Worm (Caenorhabditis elegans) whole organism, L4 larva: Measurements from ENCODE around the gene clec-59.
A peak's percentile ranks its signal among the peaks of the same experiment; 100 is the strongest.

Source experiments
- F10B5.3 ChIP-seq: sonication (generic microtip); optimal IDR thresholded peaks from 2 replicates; lab custom pipeline; 2016; ENCODE audit warnings: mild to moderate bottlenecking, missing genetic modification characterization, missing compliant biosample characterization
- R02D3.7 ChIP-seq: fragments of 150-350 bp; sonication (generic microtip); optimal IDR thresholded peaks from 3 replicates; lab custom pipeline; 2014; ENCODE audit warnings: missing biosample characterization, missing genetic modification characterization
- Y105C5A.15 ChIP-seq: fragments of 200-800 bp; sonication (Bioruptor generic); IDR thresholded peaks from 2 replicates; pipeline ENCODE4 v1.3.6; 2022; ENCODE audit warnings: missing genetic modification characterization, missing compliant biosample characterization
- Y75B8A.6 ChIP-seq: fragments of 200-800 bp; sonication (Bioruptor generic); IDR thresholded peaks from 2 replicates; pipeline ENCODE4 v1.3.6; 2022; ENCODE audit warnings: missing genetic modification reagents, missing genetic modification characterization, missing compliant biosample characterization
- ZK546.5 ChIP-seq, 2 experiments: sonication (generic microtip); optimal IDR thresholded peaks; 2 replicates each; lab custom pipeline; 2017; ENCODE audit warnings: missing biosample characterization in 2 of 2, missing genetic modification characterization in 2 of 2
- aha-1 ChIP-seq: fragments of 150-350 bp; peaks from one replicate; lab custom pipeline; 2014; ENCODE audit warnings: missing biosample characterization, missing genetic modification characterization
- aly-2 ChIP-seq: sonication (generic microtip); optimal IDR thresholded peaks from 2 replicates; lab custom pipeline; 2018; ENCODE audit warnings: missing biosample characterization, missing genetic modification characterization
- attf-4 ChIP-seq: sonication (generic microtip); optimal IDR thresholded peaks from 3 replicates; lab custom pipeline; 2017; ENCODE audit warnings: missing biosample characterization, missing genetic modification characterization
- ceh-20 ChIP-seq: fragments of 200-800 bp; sonication (Bioruptor generic); IDR thresholded peaks from 2 replicates; pipeline ENCODE4 v1.3.6; 2022; ENCODE audit warnings: missing genetic modification reagents, missing genetic modification characterization, missing compliant biosample characterization
- ceh-28 ChIP-seq: fragments of 150-350 bp; optimal IDR thresholded peaks from 2 replicates; lab custom pipeline; 2014; ENCODE audit warnings: missing biosample characterization, missing genetic modification reagents, missing genetic modification characterization
- ceh-82 ChIP-seq: sonication (generic microtip); optimal IDR thresholded peaks from 2 replicates; lab custom pipeline; 2017; ENCODE audit warnings: missing biosample characterization, missing genetic modification characterization
- ces-1 ChIP-seq: fragments of 150-350 bp; sonication (generic microtip); optimal IDR thresholded peaks from 4 replicates; lab custom pipeline; 2014; ENCODE audit warnings: missing biosample characterization, missing genetic modification reagents, missing genetic modification characterization
- ctbp-1 ChIP-seq: fragments of 200-800 bp; sonication (Bioruptor generic); IDR thresholded peaks from 2 replicates; pipeline ENCODE4 v1.3.6; 2022; ENCODE audit warnings: missing genetic modification reagents, missing genetic modification characterization, missing compliant biosample characterization
- daf-12 ChIP-seq: fragments of 150-350 bp; optimal IDR thresholded peaks from 2 replicates; lab custom pipeline; 2014; ENCODE audit warnings: missing biosample characterization, missing genetic modification reagents, missing genetic modification characterization
- daf-19 ChIP-seq: fragments of 200-800 bp; sonication (Bioruptor generic); conservative IDR thresholded peaks from 2 replicates; pipeline ENCODE4 v1.3.6; 2022; ENCODE audit warnings: missing genetic modification characterization, missing compliant biosample characterization
- daf-8 ChIP-seq: fragments of 200-800 bp; sonication (Bioruptor generic); IDR thresholded peaks from 2 replicates; pipeline ENCODE4 v1.3.6; 2022; ENCODE audit warnings: missing genetic modification characterization, missing compliant biosample characterization
- dmd-9 ChIP-seq: fragments of 200-800 bp; sonication (Bioruptor generic); IDR thresholded peaks from 2 replicates; pipeline ENCODE4 v1.3.6; 2022; ENCODE audit warnings: missing genetic modification reagents, missing genetic modification characterization, missing compliant biosample characterization
- duxl-1 ChIP-seq: sonication (generic microtip); optimal IDR thresholded peaks from 2 replicates; lab custom pipeline; 2016; ENCODE audit warnings: mild to moderate bottlenecking, missing genetic modification characterization, moderate library complexity, missing compliant biosample characterization; ENCODE audit not compliant: poor library complexity
- egl-43 ChIP-seq: fragments of 200-800 bp; sonication (Bioruptor generic); IDR thresholded peaks from 2 replicates; pipeline ENCODE4 v1.3.6; 2022; ENCODE audit warnings: missing genetic modification reagents, missing genetic modification characterization, missing compliant biosample characterization
- fkh-10 ChIP-seq: fragments of 150-350 bp; optimal IDR thresholded peaks from 2 replicates; lab custom pipeline; 2014; ENCODE audit warnings: missing biosample characterization, missing genetic modification reagents, missing genetic modification characterization
- fos-1 ChIP-seq: fragments of 150-350 bp; optimal IDR thresholded peaks from 2 replicates; lab custom pipeline; 2014; ENCODE audit warnings: missing biosample characterization, missing genetic modification characterization
- gei-8 ChIP-seq: fragments of 200-800 bp; sonication (Bioruptor generic); optimal IDR thresholded peaks from 2 replicates; lab custom pipeline; 2018; ENCODE audit warnings: mild to moderate bottlenecking, missing genetic modification characterization, missing compliant biosample characterization
- hlh-11 ChIP-seq: fragments of 200-800 bp; sonication (Bioruptor generic); optimal IDR thresholded peaks from 2 replicates; lab custom pipeline; 2018; ENCODE audit warnings: mild to moderate bottlenecking, missing genetic modification characterization, missing compliant biosample characterization
- lin-13 ChIP-seq: fragments of 150-350 bp; optimal IDR thresholded peaks from 2 replicates; lab custom pipeline; 2014; ENCODE audit warnings: missing biosample characterization, missing genetic modification reagents, missing genetic modification characterization
- lin-29 ChIP-seq: fragments of 200-800 bp; sonication (Bioruptor generic); IDR thresholded peaks from 2 replicates; pipeline ENCODE4 v1.3.6; 2022; ENCODE audit warnings: missing genetic modification reagents, missing genetic modification characterization, missing compliant biosample characterization
- lin-38 ChIP-seq: fragments of 200-800 bp; sonication (Bioruptor generic); IDR thresholded peaks from 2 replicates; pipeline ENCODE4 v1.3.6; 2022; ENCODE audit warnings: missing genetic modification reagents, missing genetic modification characterization, missing compliant biosample characterization
- lir-3 ChIP-seq: sonication (generic microtip); optimal IDR thresholded peaks from 2 replicates; lab custom pipeline; 2016; ENCODE audit warnings: mild to moderate bottlenecking, missing genetic modification characterization, missing compliant biosample characterization
- madf-5 ChIP-seq, 2 experiments: fragments of 200-800 bp; sonication (Bioruptor generic); IDR thresholded peaks; 2 replicates each; pipeline ENCODE4 v1.3.6; 2022; ENCODE audit warnings: missing compliant biosample characterization in 2 of 2, missing genetic modification characterization in 2 of 2
- madf-9 ChIP-seq: fragments of 200-800 bp; sonication (Bioruptor generic); conservative IDR thresholded peaks from 2 replicates; pipeline ENCODE4 v1.3.6; 2022; ENCODE audit warnings: missing genetic modification reagents, missing genetic modification characterization, missing compliant biosample characterization
- mdl-1 ChIP-seq, 2 experiments: fragments of 150-350 bp in 1 of 2; sonication (generic microtip) in 1 of 2; optimal IDR thresholded peaks; 2 replicates each; lab custom pipeline; 2014 to 2017; ENCODE audit warnings: missing biosample characterization in 2 of 2, missing genetic modification characterization in 2 of 2
- mdt-29 ChIP-seq: fragments of 200-800 bp; sonication (Bioruptor generic); IDR thresholded peaks from 2 replicates; pipeline ENCODE4 v1.3.6; 2022; ENCODE audit warnings: missing genetic modification reagents, missing genetic modification characterization, missing compliant biosample characterization
- mep-1 ChIP-seq: fragments of 150-350 bp; sonication (generic microtip); optimal IDR thresholded peaks from 3 replicates; lab custom pipeline; 2014; ENCODE audit warnings: missing biosample characterization, missing genetic modification characterization
- mes-2 ChIP-seq: sonication (generic microtip); optimal IDR thresholded peaks from 2 replicates; lab custom pipeline; 2016; ENCODE audit warnings: missing genotype, mild to moderate bottlenecking, missing genetic modification characterization, missing compliant biosample characterization; ENCODE audit not compliant: poor library complexity, severe bottlenecking
- mxl-3 ChIP-seq: fragments of 200-800 bp; sonication (Bioruptor generic); optimal IDR thresholded peaks from 2 replicates; lab custom pipeline; 2018; ENCODE audit warnings: mild to moderate bottlenecking, missing genetic modification characterization, missing compliant biosample characterization
- nhr-102 ChIP-seq: sonication (generic microtip); optimal IDR thresholded peaks from 2 replicates; lab custom pipeline; 2016; ENCODE audit warnings: mild to moderate bottlenecking, missing genetic modification characterization, moderate library complexity, missing compliant biosample characterization
- nhr-11 ChIP-seq: fragments of 150-350 bp; optimal IDR thresholded peaks from 2 replicates; lab custom pipeline; 2014; ENCODE audit warnings: missing biosample characterization, missing genetic modification characterization
- nhr-42 ChIP-seq: fragments of 200-800 bp; sonication (Bioruptor generic); IDR thresholded peaks from 2 replicates; pipeline ENCODE4 v1.3.6; 2022; ENCODE audit warnings: missing genetic modification characterization, missing compliant biosample characterization
- nhr-48 ChIP-seq: sonication (generic microtip); optimal IDR thresholded peaks from 2 replicates; lab custom pipeline; 2016; ENCODE audit warnings: mild to moderate bottlenecking, missing genetic modification characterization, missing compliant biosample characterization
- pha-4 ChIP-seq, 2 experiments: fragments of 150-350 bp in 1 of 2; fragments of 200-800 bp in 1 of 2; sonication (Bioruptor generic) in 1 of 2; IDR thresholded peaks in 1 of 2; optimal IDR thresholded peaks in 1 of 2; 2 replicates each; pipeline versions ENCODE4 v1.3.6 to Lab custom; 2014 to 2022; ENCODE audit warnings: missing genetic modification characterization in 2 of 2, missing genetic modification reagents in 2 of 2, missing biosample characterization in 1 of 2, missing compliant biosample characterization in 1 of 2
- php-3 ChIP-seq: fragments of 200-800 bp; sonication (Bioruptor generic); IDR thresholded peaks from 2 replicates; pipeline ENCODE4 v1.3.6; 2022; ENCODE audit warnings: missing genetic modification reagents, missing genetic modification characterization, missing compliant biosample characterization
- rbr-2 ChIP-seq: sonication (generic microtip); optimal IDR thresholded peaks from 2 replicates; lab custom pipeline; 2016; ENCODE audit warnings: missing genotype, missing genetic modification characterization, missing compliant biosample characterization
- snpc-1.2 ChIP-seq: fragments of 200-800 bp; sonication (Bioruptor generic); IDR thresholded peaks from 2 replicates; pipeline ENCODE4 v1.3.6; 2022; ENCODE audit warnings: missing genetic modification reagents, missing genetic modification characterization, missing compliant biosample characterization
- snpc-4 ChIP-seq: fragments of 150-350 bp; optimal IDR thresholded peaks from 2 replicates; lab custom pipeline; 2014; ENCODE audit warnings: missing biosample characterization, missing genetic modification characterization
- spr-3 ChIP-seq: fragments of 200-800 bp; sonication (Bioruptor generic); optimal IDR thresholded peaks from 2 replicates; lab custom pipeline; 2018; ENCODE audit warnings: mild to moderate bottlenecking, missing genetic modification characterization, missing compliant biosample characterization
- unc-39 ChIP-seq: sonication (generic microtip); optimal IDR thresholded peaks from 2 replicates; lab custom pipeline; 2017; ENCODE audit warnings: missing biosample characterization, missing genetic modification characterization
- vab-7 ChIP-seq: fragments of 200-800 bp; sonication (Bioruptor generic); IDR thresholded peaks from 2 replicates; pipeline ENCODE4 v1.3.6; 2022; ENCODE audit warnings: missing genetic modification reagents, missing genetic modification characterization, missing compliant biosample characterization

Gene clec-59

ce11 chrII:10447348-10448316 is 31.6 kb downstream of the clec-59 start, which contains the start of gene ZK673.2 (continued):
- TF ChIP-seq Y75B8A.6 (GFP tag; lab: Robert Waterston, UW) (no peak), madf-5 (GFP tag; IDR thresholded peaks at IDR 0.05; lab: Robert Waterston, UW) (no peak), Y105C5A.15 (no peak), ctbp-1 (GFP tag; lab: Robert Waterston, UW) (no peak), mdt-29 (GFP tag; lab: Robert Waterston, UW) (peak; percentile 26; the same call in 1 of the 2 replicates), F10B5.3 (tag; lab: Kevin White, UChicago) (no peak), snpc-1.2 (GFP tag; lab: Robert Waterston, UW) (no peak), gei-8 (GFP tag; lab: Kevin White, UChicago) (peak; percentile 57), pha-4 (GFP tag; IDR thresholded peaks at IDR 0.05; lab: Robert Waterston, UW) (peak; percentile 6; the same call in 1 of the 2 replicates), pha-4 (tag; optimal IDR thresholded peaks at IDR 0.05; lab: Kevin White, UChicago) (no peak), vab-7 (GFP tag; lab: Robert Waterston, UW) (no peak), madf-9 (GFP tag; lab: Robert Waterston, UW) (no peak), daf-19 (no peak), nhr-102 (tag; lab: Kevin White, UChicago) (no peak), ces-1 (no peak), ZK546.5 (tag; optimal IDR thresholded peaks at IDR 0.05; lab: Kevin White, UChicago) (no peak), nhr-42 (no peak), mdl-1 (tag; optimal IDR thresholded peaks at IDR 0.05; lab: Kevin White, UChicago) (peak; percentile 48 to 92), lin-13 (no peak), mes-2 (tag; lab: Kevin White, UChicago) (peak; percentile 42), lir-3 (tag; lab: Kevin White, UChicago) (no peak), lin-38 (GFP tag; lab: Robert Waterston, UW) (no peak), mep-1 (tag; lab: Kevin White, UChicago) (peak; percentile 11)

- TF ChIP-seq hlh-11: no peak
- peak; percentile 74 for TF ChIP-seq aha-1 (tag; lab: Kevin White, UChicago)
- TF ChIP-seq fkh-10 (GFP tag; lab: Kevin White, UChicago): no peak
- no peak for TF ChIP-seq Y75B8A.6 (GFP tag; lab: Robert Waterston, UW)
- no peak for TF ChIP-seq pha-4 (GFP tag; IDR thresholded peaks at IDR 0.05; lab: Robert Waterston, UW)
- no peak for TF ChIP-seq pha-4 (tag; optimal IDR thresholded peaks at IDR 0.05; lab: Kevin White, UChicago)
- 0 out of 2 replicates have a peak, but pooled peaks have one; percentile 19 for TF ChIP-seq ceh-20 (GFP tag; lab: Robert Waterston, UW)
- no peak for TF ChIP-seq duxl-1
- no peak for TF ChIP-seq lin-29 (GFP tag; lab: Robert Waterston, UW)
- TF ChIP-seq Y105C5A.15: no peak
- TF ChIP-seq spr-3 (GFP tag; lab: Kevin White, UChicago): no peak
- no peak for TF ChIP-seq dmd-9 (GFP tag; lab: Robert Waterston, UW)
- peak; percentile 33 for TF ChIP-seq nhr-11
- no peak for TF ChIP-seq ZK546.5 (tag; optimal IDR thresholded peaks at IDR 0.05; lab: Kevin White, UChicago)
- no peak for TF ChIP-seq attf-4 (tag; lab: Kevin White, UChicago)
- no peak for TF ChIP-seq daf-12 (tag; lab: Kevin White, UChicago)
- no peak for TF ChIP-seq ceh-28 (tag; lab: Kevin White, UChicago)
- TF ChIP-seq unc-39 (tag; lab: Kevin White, UChicago): no peak
- TF ChIP-seq daf-8 (GFP tag; lab: Robert Waterston, UW): no peak
- no peak for TF ChIP-seq R02D3.7 (tag; lab: Kevin White, UChicago)
- TF ChIP-seq nhr-102 (tag; lab: Kevin White, UChicago): no peak
- no peak for TF ChIP-seq fos-1 (tag; lab: Kevin White, UChicago)
- no peak for TF ChIP-seq ceh-82 (tag; lab: Kevin White, UChicago)
- no peak for TF ChIP-seq php-3 (GFP tag; lab: Robert Waterston, UW)
- no peak for TF ChIP-seq nhr-48 (tag; lab: Kevin White, UChicago)
- no peak for TF ChIP-seq madf-9 (GFP tag; lab: Robert Waterston, UW)
- no peak for TF ChIP-seq lin-38 (GFP tag; lab: Robert Waterston, UW)
- no peak for TF ChIP-seq mxl-3 (GFP tag; lab: Kevin White, UChicago)
- TF ChIP-seq egl-43 (GFP tag; lab: Robert Waterston, UW): 0 out of 2 replicates have a peak, but pooled peaks have one; percentile 14
- TF ChIP-seq aly-2 (tag; lab: Kevin White, UChicago): no peak
- TF ChIP-seq snpc-4 (tag; lab: Kevin White, UChicago): no peak
- TF ChIP-seq rbr-2: no peak
- TF ChIP-seq mdt-29 (GFP tag; lab: Robert Waterston, UW): no peak
- no peak for TF ChIP-seq daf-19
- 0 out of 4 replicates have a peak, but pooled peaks of 1 of the 2 experiments have one; percentile 11 for TF ChIP-seq madf-5 (GFP tag; IDR thresholded peaks at IDR 0.05; lab: Robert Waterston, UW)
Observed at ce11 chrII:10446814-10447213, 32.4 kb downstream of the clec-59 start.
